Fruit fly (Drosophila melanogaster): ENCODE measurements around the gene CG16727.
A peak's percentile ranks its signal among the peaks of the same experiment; 100 is the strongest.

Gene CG16727

DNA sequence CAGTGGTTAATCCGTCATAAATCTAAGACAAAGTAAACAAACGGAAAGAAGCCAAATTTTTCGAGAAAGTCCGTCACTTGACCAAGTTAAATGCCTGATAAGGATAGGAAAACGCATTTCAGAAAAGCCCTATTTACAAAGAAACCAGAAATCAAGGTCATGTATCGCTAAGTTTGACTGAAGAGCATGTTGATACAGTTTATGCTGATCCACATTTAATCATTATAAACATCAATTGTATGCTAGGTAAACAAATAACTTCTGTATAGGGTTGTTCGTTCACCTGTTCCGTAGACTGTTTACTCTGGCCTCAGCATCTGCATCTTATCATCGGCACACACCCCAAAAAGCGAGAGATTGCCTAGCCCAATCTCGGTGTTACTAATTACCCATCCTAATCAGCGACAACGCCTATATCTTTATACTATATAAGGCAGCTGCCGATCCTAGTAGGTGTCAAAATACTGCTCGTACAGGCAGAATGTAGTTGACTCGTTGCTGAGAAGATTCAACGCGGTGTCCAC is at the start of gene CG16727:
TSS of gene CG16727 (plus strand) at position 474 of the 524 bp plus-strand sequence.
- TF ChIP-seq sv (GFP tag; optimal IDR thresholded peaks at IDR 0.05), result no peak
- TF ChIP-seq h (GFP tag; optimal IDR thresholded peaks at IDR 0.05), result peak; percentile 6
- peak; percentile 17 for TF ChIP-seq rgr (GFP tag; optimal IDR thresholded peaks at IDR 0.05)
- TF ChIP-seq OdsH (GFP tag; optimal IDR thresholded peaks at IDR 0.05), result peak; percentile 29
- no peak for TF ChIP-seq fru (GFP tag; optimal IDR thresholded peaks at IDR 0.05)
- peak; percentile 24 for TF ChIP-seq Sp1 (GFP tag; optimal IDR thresholded peaks at IDR 0.05)

DNA sequence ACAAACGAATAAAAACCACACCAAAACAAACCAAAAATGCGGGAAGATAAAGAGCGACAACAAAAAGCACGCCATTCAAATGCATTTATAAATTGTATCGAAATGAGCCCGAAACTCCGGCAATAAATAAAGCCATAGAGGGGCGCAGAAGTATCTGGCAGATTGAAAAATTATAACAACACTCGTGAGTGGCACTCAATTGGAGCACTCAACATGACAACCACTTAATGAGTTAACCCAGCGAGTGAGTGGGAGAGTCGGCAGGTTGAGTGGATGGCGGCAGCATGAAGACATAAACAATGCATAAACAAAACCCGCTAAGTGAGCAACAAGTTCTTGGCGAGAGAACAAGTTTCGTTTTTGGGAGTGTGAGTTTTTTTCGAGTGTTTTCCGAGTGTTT is 44.4 kb upstream of the CG16727 start:
- no peak for TF ChIP-seq ey (GFP tag; optimal IDR thresholded peaks at IDR 0.05)
- TF ChIP-seq CrebA (GFP tag; optimal IDR thresholded peaks at IDR 0.05; ENCODE audit: borderline replicate concordance), result peak; percentile 75
- no peak for TF ChIP-seq GATAd (GFP tag; optimal IDR thresholded peaks at IDR 0.05)
- TF ChIP-seq Jra (GFP tag; optimal IDR thresholded peaks at IDR 0.05), result no peak
- no peak for TF ChIP-seq sage (GFP tag; optimal IDR thresholded peaks at IDR 0.05)
- TF ChIP-seq Myc (optimal IDR thresholded peaks at IDR 0.05), result no peak
- TF ChIP-seq brk (GFP tag; optimal IDR thresholded peaks at IDR 0.05), result peak; percentile 62
- TF ChIP-seq Dfd (GFP tag; optimal IDR thresholded peaks at IDR 0.05), result no peak
- peak; percentile 10 for TF ChIP-seq woc (GFP tag; optimal IDR thresholded peaks at IDR 0.05)
- no peak for TF ChIP-seq sv (GFP tag; optimal IDR thresholded peaks at IDR 0.05)
- TF ChIP-seq Hnf4 (GFP tag; optimal IDR thresholded peaks at IDR 0.05), result no peak
- TF ChIP-seq psq (GFP tag; optimal IDR thresholded peaks at IDR 0.05), result peak; percentile 67
- no peak for TF ChIP-seq dmrt93B (GFP tag; optimal IDR thresholded peaks at IDR 0.05)
- no peak for TF ChIP-seq Hr78 (GFP tag; optimal IDR thresholded peaks at IDR 0.05)
- TF ChIP-seq lola (GFP tag; optimal IDR thresholded peaks at IDR 0.05), result no peak
- no peak for TF ChIP-seq CG32264 (GFP tag; optimal IDR thresholded peaks at IDR 0.05)
- no peak for TF ChIP-seq dsf (GFP tag; optimal IDR thresholded peaks at IDR 0.05; ENCODE audit: borderline replicate concordance)
- TF ChIP-seq usp (GFP tag; optimal IDR thresholded peaks at IDR 0.05), result no peak
- TF ChIP-seq foxo (GFP tag; optimal IDR thresholded peaks at IDR 0.05), result no peak
- peak; percentile 43 for TF ChIP-seq Rel (GFP tag; optimal IDR thresholded peaks at IDR 0.05)
- peak; percentile 39 for TF ChIP-seq Rel (tag; optimal IDR thresholded peaks at IDR 0.05)
- no peak for TF ChIP-seq HLH106 (tag; optimal IDR thresholded peaks at IDR 0.05)
- TF ChIP-seq CG9705 (GFP tag; optimal IDR thresholded peaks at IDR 0.05), result no peak
- TF ChIP-seq dl (GFP tag; optimal IDR thresholded peaks at IDR 0.05; ENCODE audit: insufficient read depth in 1 of 2, partially characterized antibody in 2 of 2), result peak in 1 of 2 experiments; percentile 4
- no peak for TF ChIP-seq Vsx2 (GFP tag; optimal IDR thresholded peaks at IDR 0.05; ENCODE audit: partially characterized antibody)
- TF ChIP-seq h (GFP tag; optimal IDR thresholded peaks at IDR 0.05), result no peak
- TF ChIP-seq tai (GFP tag; optimal IDR thresholded peaks at IDR 0.05), result peak; percentile 46
- no peak for TF ChIP-seq N (GFP tag; optimal IDR thresholded peaks at IDR 0.05)
- TF ChIP-seq pan (optimal IDR thresholded peaks at IDR 0.05), result no peak
- no peak for TF ChIP-seq fru (GFP tag; optimal IDR thresholded peaks at IDR 0.05)
- no peak for TF ChIP-seq Abd-B (GFP tag; optimal IDR thresholded peaks at IDR 0.05)
- TF ChIP-seq Mio (GFP tag; optimal IDR thresholded peaks at IDR 0.05), result no peak
- peak; percentile 18 for TF ChIP-seq Dif (GFP tag; optimal IDR thresholded peaks at IDR 0.05; ENCODE audit: partially characterized antibody)
- peak; percentile 36 for TF ChIP-seq Sp1 (GFP tag; optimal IDR thresholded peaks at IDR 0.05)
- no peak for TF ChIP-seq OdsH (GFP tag; optimal IDR thresholded peaks at IDR 0.05)
- no peak for TF ChIP-seq Hr83 (GFP tag; optimal IDR thresholded peaks at IDR 0.05; ENCODE audit: poor library complexity, severe bottlenecking)
- no peak for TF ChIP-seq jim (GFP tag; optimal IDR thresholded peaks at IDR 0.05)
- no peak for TF ChIP-seq br (GFP tag; optimal IDR thresholded peaks at IDR 0.05)
- no peak for TF ChIP-seq rgr (GFP tag; optimal IDR thresholded peaks at IDR 0.05)

DNA sequence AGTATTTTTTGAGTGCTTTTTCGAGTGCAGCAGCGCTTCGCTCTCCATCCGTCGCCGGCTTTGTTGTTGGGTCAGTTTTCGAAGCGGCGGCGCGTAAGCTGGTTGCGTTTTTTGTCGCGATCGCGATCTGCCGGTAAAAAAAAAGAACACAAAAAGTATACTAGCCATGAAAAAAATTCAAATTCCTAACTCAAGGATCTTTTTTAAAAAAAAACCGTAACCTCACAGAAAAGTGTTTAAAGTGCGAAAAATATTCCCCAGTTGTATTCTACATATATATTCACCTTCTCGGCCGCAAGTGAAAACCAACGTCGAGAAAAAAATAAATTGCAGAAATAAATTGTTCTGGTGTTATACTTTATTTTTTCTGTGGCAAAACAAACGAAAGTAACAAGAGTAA is 44.0 kb upstream of the CG16727 start:
- TF ChIP-seq Vsx2 (GFP tag; optimal IDR thresholded peaks at IDR 0.05; ENCODE audit: partially characterized antibody), result peak; percentile 17
- no peak for TF ChIP-seq CG32264 (GFP tag; optimal IDR thresholded peaks at IDR 0.05)
- TF ChIP-seq jim (GFP tag; optimal IDR thresholded peaks at IDR 0.05), result peak; percentile 69
